Worm (Caenorhabditis elegans) whole organism, late embryonic: ENCODE data around the gene spe-49.

Experiments
- C08G9.2 ChIP-seq: sonication (generic microtip); optimal IDR thresholded peaks from 2 replicates; lab custom pipeline; 2016; ENCODE audit warnings: mild to moderate bottlenecking, missing genetic modification characterization, moderate library complexity, missing compliant biosample characterization
- F13H6.1 ChIP-seq: sonication (generic microtip); optimal IDR thresholded peaks from 2 replicates; lab custom pipeline; 2016; ENCODE audit warnings: missing genetic modification characterization, missing compliant biosample characterization
- K02D7.2 ChIP-seq: sonication (generic microtip); optimal IDR thresholded peaks from 2 replicates; lab custom pipeline; 2017; ENCODE audit warnings: mild to moderate bottlenecking, missing genetic modification characterization, missing compliant biosample characterization
- K09A11.1 ChIP-seq: sonication (generic microtip); optimal IDR thresholded peaks from 2 replicates; lab custom pipeline; 2017; ENCODE audit warnings: antibody characterized with exemption, mild to moderate bottlenecking, missing genetic modification characterization, missing compliant biosample characterization; ENCODE audit not compliant: insufficient read depth
- ahr-1 ChIP-seq: sonication (generic microtip); optimal IDR thresholded peaks from 2 replicates; lab custom pipeline; 2016; ENCODE audit warnings: missing genetic modification characterization, missing compliant biosample characterization
- ceh-14 ChIP-seq: sonication (generic microtip); optimal IDR thresholded peaks from 2 replicates; lab custom pipeline; 2016; ENCODE audit warnings: missing genotype, missing genetic modification characterization, missing compliant biosample characterization
- ceh-24 ChIP-seq: sonication (generic microtip); optimal IDR thresholded peaks from 2 replicates; lab custom pipeline; 2016; ENCODE audit warnings: mild to moderate bottlenecking, missing genetic modification characterization, missing compliant biosample characterization
- ceh-31 ChIP-seq: sonication (generic microtip); optimal IDR thresholded peaks from 2 replicates; lab custom pipeline; 2016; ENCODE audit warnings: missing genetic modification characterization, missing compliant biosample characterization
- ceh-34 ChIP-seq: sonication (generic microtip); optimal IDR thresholded peaks from 2 replicates; lab custom pipeline; 2016; ENCODE audit warnings: mild to moderate bottlenecking, missing genetic modification characterization, missing compliant biosample characterization
- ceh-48 ChIP-seq: sonication (generic microtip); optimal IDR thresholded peaks from 2 replicates; lab custom pipeline; 2016; ENCODE audit warnings: missing genetic modification characterization, inconsistent platforms, missing compliant biosample characterization
- che-1 ChIP-seq: sonication (generic microtip); optimal IDR thresholded peaks from 2 replicates; lab custom pipeline; 2016; ENCODE audit warnings: mild to moderate bottlenecking, missing genetic modification characterization, missing compliant biosample characterization
- elt-2 ChIP-seq: sonication (generic microtip); optimal IDR thresholded peaks from 2 replicates; lab custom pipeline; 2016; ENCODE audit warnings: missing genetic modification reagents, missing genetic modification characterization, missing compliant biosample characterization
- elt-4 ChIP-seq: sonication (generic microtip); optimal IDR thresholded peaks from 2 replicates; lab custom pipeline; 2016; ENCODE audit warnings: missing genetic modification characterization, missing compliant biosample characterization
- ets-4 ChIP-seq: sonication (generic microtip); optimal IDR thresholded peaks from 2 replicates; lab custom pipeline; 2016; ENCODE audit warnings: missing genetic modification characterization, missing compliant biosample characterization
- eyg-1 ChIP-seq: sonication (generic microtip); optimal IDR thresholded peaks from 2 replicates; lab custom pipeline; 2016; ENCODE audit warnings: missing genotype, missing genetic modification characterization, missing compliant biosample characterization
- fkh-10 ChIP-seq: fragments of 150-350 bp; optimal IDR thresholded peaks from 2 replicates; lab custom pipeline; 2014; ENCODE audit warnings: missing biosample characterization, missing genetic modification reagents, missing genetic modification characterization
- gmeb-2 ChIP-seq: sonication (generic microtip); optimal IDR thresholded peaks from 2 replicates; lab custom pipeline; 2016; ENCODE audit warnings: missing genetic modification characterization, inconsistent platforms, missing compliant biosample characterization
- hlh-13 ChIP-seq: fragments of 200-800 bp; sonication (Bioruptor generic); optimal IDR thresholded peaks from 2 replicates; lab custom pipeline; 2018; ENCODE audit warnings: mild to moderate bottlenecking, missing genetic modification characterization, missing compliant biosample characterization
- hlh-15 ChIP-seq: sonication (generic microtip); optimal IDR thresholded peaks from 2 replicates; lab custom pipeline; 2016; ENCODE audit warnings: missing genetic modification characterization, missing compliant biosample characterization
- hlh-30 ChIP-seq: sonication (generic microtip); optimal IDR thresholded peaks from 2 replicates; lab custom pipeline; 2017; ENCODE audit warnings: antibody characterized with exemption, missing genetic modification characterization, missing compliant biosample characterization; ENCODE audit not compliant: insufficient read depth
- lim-6 ChIP-seq: sonication (generic microtip); optimal IDR thresholded peaks from 2 replicates; lab custom pipeline; 2016; ENCODE audit warnings: missing genetic modification characterization, missing compliant biosample characterization
- lin-11 ChIP-seq: fragments of 200-800 bp; sonication (Bioruptor generic); optimal IDR thresholded peaks from 2 replicates; lab custom pipeline; 2018; ENCODE audit warnings: mild to moderate bottlenecking, missing genetic modification characterization, missing compliant biosample characterization
- nfya-1 ChIP-seq: sonication (generic microtip); optimal IDR thresholded peaks from 2 replicates; lab custom pipeline; 2017; ENCODE audit warnings: missing genetic modification characterization, mild to moderate bottlenecking, missing compliant biosample characterization, antibody characterized with exemption, moderate library complexity
- nhr-11 ChIP-seq: fragments of 150-350 bp; optimal IDR thresholded peaks from 2 replicates; lab custom pipeline; 2014; ENCODE audit warnings: missing biosample characterization, missing genetic modification characterization
- nhr-232 ChIP-seq: sonication (generic microtip); optimal IDR thresholded peaks from 2 replicates; lab custom pipeline; 2016; ENCODE audit warnings: missing genetic modification characterization, missing compliant biosample characterization
- odd-2 ChIP-seq: sonication (generic microtip); optimal IDR thresholded peaks from 2 replicates; lab custom pipeline; 2017; ENCODE audit warnings: antibody characterized with exemption, mild to moderate bottlenecking, missing genetic modification characterization, missing compliant biosample characterization
- pag-3 ChIP-seq: sonication (generic microtip); optimal IDR thresholded peaks from 2 replicates; lab custom pipeline; 2016; ENCODE audit warnings: missing compliant biosample characterization, missing genetic modification characterization, borderline replicate concordance
- pqm-1 ChIP-seq: sonication (generic microtip); optimal IDR thresholded peaks from 2 replicates; lab custom pipeline; 2016; ENCODE audit warnings: missing genetic modification characterization, missing compliant biosample characterization
- pros-1 ChIP-seq: fragments of 150-350 bp; optimal IDR thresholded peaks from 2 replicates; lab custom pipeline; 2014; ENCODE audit warnings: missing biosample characterization, missing genetic modification reagents, missing genetic modification characterization
- rnt-1 ChIP-seq: sonication (generic microtip); optimal IDR thresholded peaks from 2 replicates; lab custom pipeline; 2016; ENCODE audit warnings: missing genetic modification characterization, missing compliant biosample characterization
- sdc-2 ChIP-seq: sonication (generic microtip); optimal IDR thresholded peaks from 2 replicates; lab custom pipeline; 2016; ENCODE audit warnings: missing genotype, missing genetic modification characterization, missing compliant biosample characterization
- sox-2 ChIP-seq: fragments of 200-800 bp; sonication (Bioruptor generic); IDR thresholded peaks from 2 replicates; pipeline ENCODE4 v1.3.6; 2022; ENCODE audit warnings: missing genetic modification reagents, missing genetic modification characterization, missing compliant biosample characterization
- sox-4 ChIP-seq: sonication (generic microtip); optimal IDR thresholded peaks from 2 replicates; lab custom pipeline; 2017; ENCODE audit warnings: mild to moderate bottlenecking, missing genetic modification characterization, inconsistent platforms, missing compliant biosample characterization
- syd-9 ChIP-seq: sonication (generic microtip); optimal IDR thresholded peaks from 2 replicates; lab custom pipeline; 2016; ENCODE audit warnings: mild to moderate bottlenecking, missing genetic modification characterization, moderate library complexity, missing compliant biosample characterization
- tbx-2 ChIP-seq: sonication (generic microtip); optimal IDR thresholded peaks from 2 replicates; lab custom pipeline; 2016; ENCODE audit warnings: missing genetic modification characterization, missing compliant biosample characterization
- ttx-3 ChIP-seq: sonication (generic microtip); optimal IDR thresholded peaks from 2 replicates; lab custom pipeline; 2016; ENCODE audit warnings: missing genetic modification reagents, missing genetic modification characterization, missing compliant biosample characterization
- unc-42 ChIP-seq: sonication (generic microtip); optimal IDR thresholded peaks from 2 replicates; lab custom pipeline; 2016; ENCODE audit warnings: missing genotype, missing genetic modification characterization, missing compliant biosample characterization
- zip-5 ChIP-seq: sonication (generic microtip); optimal IDR thresholded peaks from 2 replicates; lab custom pipeline; 2016; ENCODE audit warnings: missing genetic modification characterization, missing compliant biosample characterization

The spe-49 gene

DNA sequence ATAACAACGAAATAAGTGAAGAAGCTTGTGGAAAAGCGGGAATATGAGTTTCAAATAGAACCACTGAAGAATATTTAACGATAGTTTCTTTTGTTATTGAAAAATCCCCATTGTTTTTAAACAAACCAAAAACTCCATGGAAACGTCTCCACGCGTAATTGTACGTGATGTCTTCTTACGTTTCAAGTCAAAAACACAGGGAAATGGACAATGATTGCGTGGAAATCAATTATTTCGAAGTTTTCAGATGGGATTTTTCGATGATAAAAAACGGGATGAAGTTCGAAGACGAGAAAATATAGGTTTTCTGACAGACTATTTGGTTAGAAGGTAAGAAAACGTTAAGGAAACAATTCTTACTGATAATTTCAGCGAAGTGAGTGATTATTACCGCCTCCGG is at the start of gene spe-49, which contains the start of gene K12B6.4:
spe-49 (plus strand) TSS at position 185 of the 400 bp plus-strand sequence.
K12B6.4 (minus strand) TSS at position 101 of the 400 bp plus-strand sequence.
- no peak for TF ChIP-seq ttx-3
- TF ChIP-seq pag-3: no peak
- no peak for TF ChIP-seq sdc-2 (tag; lab: Kevin White, UChicago)
- TF ChIP-seq pros-1 (tag; lab: Kevin White, UChicago): no peak

DNA sequence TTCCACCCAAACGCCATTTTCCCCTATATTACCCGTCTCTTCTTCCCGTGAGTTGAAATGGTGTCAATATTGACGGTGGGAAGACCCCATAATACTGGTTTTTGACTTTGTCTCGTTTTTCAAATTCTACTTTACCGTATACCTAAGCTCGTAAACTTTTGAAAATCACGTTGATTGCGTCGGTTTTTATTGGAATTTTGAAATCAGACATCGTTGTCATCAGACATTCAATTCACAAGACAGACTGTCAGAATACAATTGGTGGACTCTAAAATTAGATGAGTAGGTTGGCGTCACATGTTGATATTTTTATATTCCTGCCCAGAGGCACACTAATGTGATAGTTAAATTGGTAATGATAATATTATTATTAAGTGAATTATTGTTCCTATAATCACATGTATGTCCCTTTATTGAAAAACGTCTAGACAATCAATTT is 49.2 kb upstream of the spe-49 start:
- TF ChIP-seq ceh-48: no peak
- no peak for TF ChIP-seq ahr-1 (tag; lab: Kevin White, UChicago)
- TF ChIP-seq lim-6 (tag; lab: Kevin White, UChicago): no peak
- TF ChIP-seq pros-1 (tag; lab: Kevin White, UChicago): no peak
- TF ChIP-seq ceh-31 (tag; lab: Kevin White, UChicago): no peak
- no peak for TF ChIP-seq unc-42
- TF ChIP-seq ets-4 (tag; lab: Kevin White, UChicago): no peak
- no peak for TF ChIP-seq K02D7.2
- no peak for TF ChIP-seq odd-2 (tag; lab: Kevin White, UChicago)
- no peak for TF ChIP-seq elt-4 (tag; lab: Kevin White, UChicago)
- TF ChIP-seq nhr-11 (tag; lab: Kevin White, UChicago): no peak
- no peak for TF ChIP-seq che-1 (tag; lab: Kevin White, UChicago)
- no peak for TF ChIP-seq hlh-13 (GFP tag; lab: Kevin White, UChicago)
- no peak for TF ChIP-seq eyg-1
- TF ChIP-seq, all 69 proteins: peak for 0

DNA sequence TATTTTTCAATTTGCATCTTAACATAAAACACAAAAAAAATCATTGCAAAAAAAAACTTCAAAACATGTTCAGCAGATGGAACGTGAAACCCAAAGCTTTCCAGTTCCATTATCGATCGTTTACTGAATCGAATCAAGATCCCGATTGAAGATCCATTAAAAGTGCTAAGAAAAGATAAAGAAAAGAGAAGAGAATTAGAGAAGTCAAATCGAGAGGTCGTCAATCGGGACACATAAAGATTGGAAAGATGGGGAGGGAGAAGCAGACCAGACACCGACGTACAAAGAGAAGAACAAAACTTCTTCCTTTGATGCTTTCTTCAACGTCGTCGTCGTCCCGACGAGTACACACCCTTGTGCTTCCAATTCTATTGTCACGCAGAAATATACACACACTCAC is 48.3 kb upstream of the spe-49 start:
- TF ChIP-seq unc-42: peak; percentile 5
- TF ChIP-seq sox-4 (tag; lab: Kevin White, UChicago): no peak
- no peak for TF ChIP-seq fkh-10 (GFP tag; lab: Kevin White, UChicago)
- peak; percentile 39 for TF ChIP-seq ceh-31 (tag; lab: Kevin White, UChicago)
- TF ChIP-seq, all 69 proteins: peak for 2

DNA sequence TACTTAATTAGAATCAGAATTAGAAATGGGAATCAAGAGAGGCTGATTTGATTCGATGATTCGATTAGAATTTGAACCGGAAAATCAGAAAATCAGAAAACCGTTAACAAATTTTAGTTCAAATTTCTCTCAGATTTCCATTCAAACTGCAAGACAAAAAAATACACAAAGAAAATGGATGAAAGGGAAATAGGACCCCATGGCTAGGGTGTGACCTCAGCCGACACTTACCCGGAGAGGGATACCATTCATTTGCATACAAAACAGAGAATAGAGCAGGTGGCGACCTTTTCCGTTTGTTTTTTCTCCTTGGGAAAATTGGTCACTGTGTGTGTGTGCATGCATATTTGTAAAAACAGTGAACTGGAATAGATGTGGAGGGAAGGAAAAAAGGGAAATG is 47.2 kb upstream of the spe-49 start:
- TF ChIP-seq ceh-31 (tag; lab: Kevin White, UChicago): peak; percentile 32
- no peak for TF ChIP-seq sdc-2 (tag; lab: Kevin White, UChicago)
- no peak for TF ChIP-seq zip-5 (tag; lab: Kevin White, UChicago)
- no peak for TF ChIP-seq ets-4 (tag; lab: Kevin White, UChicago)
- TF ChIP-seq ttx-3: no peak
- no peak for TF ChIP-seq C08G9.2
- TF ChIP-seq ceh-34 (tag; lab: Kevin White, UChicago): no peak
- peak; percentile 55; the same call in 1 of the 2 replicates for TF ChIP-seq sox-2 (GFP tag; lab: Robert Waterston, UW)
- TF ChIP-seq lin-11 (tag; lab: Kevin White, UChicago): no peak
- no peak for TF ChIP-seq F13H6.1 (tag; lab: Kevin White, UChicago)
- no peak for TF ChIP-seq unc-42

DNA sequence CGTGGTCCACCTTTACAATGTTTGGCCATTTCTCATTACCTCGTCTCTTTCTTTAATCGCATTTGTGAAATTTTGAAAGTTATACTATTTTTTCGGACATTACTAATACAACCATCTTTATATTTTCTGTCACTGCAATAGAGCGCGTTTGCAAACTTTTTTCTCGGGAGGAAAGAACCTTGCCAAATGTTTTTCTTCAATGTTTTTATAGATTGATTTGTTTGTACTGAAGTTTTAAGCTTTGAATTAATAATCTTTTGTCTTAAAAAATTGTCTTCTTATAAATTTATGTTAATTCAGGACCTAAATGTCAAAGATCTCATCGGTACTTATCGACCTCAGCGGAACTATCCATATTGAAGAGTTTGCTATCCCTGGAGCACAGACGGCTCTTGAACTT is 46.3 kb upstream of the spe-49 start, which contains the start of gene K08B12.3:
K08B12.3 (plus strand) TSS at position 301 of the 400 bp plus-strand sequence.
- TF ChIP-seq odd-2 (tag; lab: Kevin White, UChicago) (no peak), gmeb-2 (tag; lab: Kevin White, UChicago) (no peak), ceh-24 (tag; lab: Kevin White, UChicago) (no peak), pqm-1 (no peak), nhr-232 (no peak), tbx-2 (no peak), C08G9.2 (no peak), hlh-15 (tag; lab: Kevin White, UChicago) (no peak), nfya-1 (tag; lab: Kevin White, UChicago) (no peak), hlh-30 (tag; lab: Kevin White, UChicago) (no peak), rnt-1 (tag; lab: Kevin White, UChicago) (no peak), elt-2 (tag; lab: Kevin White, UChicago) (no peak), K09A11.1 (tag; lab: Kevin White, UChicago) (no peak), syd-9 (tag; lab: Kevin White, UChicago) (no peak), ceh-14 (tag; lab: Kevin White, UChicago) (no peak)
